Worm (Caenorhabditis elegans) whole organism, L2 larva: ENCODE data around the gene str-161.

Source experiments
- C34F6.9 ChIP-seq: fragments of 150-350 bp; optimal IDR thresholded peaks from 2 replicates; lab custom pipeline; 2014; ENCODE audit warnings: missing biosample characterization, missing genetic modification characterization
- F13H6.1 ChIP-seq: sonication (generic microtip); optimal IDR thresholded peaks from 2 replicates; lab custom pipeline; 2016; ENCODE audit warnings: missing genetic modification characterization, missing compliant biosample characterization
- R02D3.7 ChIP-seq: fragments of 150-350 bp; optimal IDR thresholded peaks from 2 replicates; lab custom pipeline; 2014; ENCODE audit warnings: missing biosample characterization, missing genetic modification characterization
- ZK546.5 ChIP-seq: sonication (generic microtip); optimal IDR thresholded peaks from 2 replicates; lab custom pipeline; 2017; ENCODE audit warnings: missing biosample characterization, missing genetic modification characterization
- alr-1 ChIP-seq: fragments of 150-350 bp; optimal IDR thresholded peaks from 2 replicates; lab custom pipeline; 2014; ENCODE audit warnings: missing biosample characterization, missing genetic modification characterization
- aly-2 ChIP-seq: fragments of 150-350 bp; optimal IDR thresholded peaks from 2 replicates; lab custom pipeline; 2014; ENCODE audit warnings: missing biosample characterization, missing genetic modification characterization
- ama-1 ChIP-seq: fragments of 150-350 bp; optimal IDR thresholded peaks from 2 replicates; lab custom pipeline; 2018; ENCODE audit warnings: inconsistent platforms
- blmp-1 ChIP-seq: sonication (generic microtip); optimal IDR thresholded peaks from 2 replicates; lab custom pipeline; 2017; ENCODE audit warnings: missing genetic modification characterization, mild to moderate bottlenecking, missing compliant biosample characterization, antibody characterized with exemption, moderate library complexity; ENCODE audit not compliant: insufficient read depth
- ceh-16 ChIP-seq: fragments of 150-350 bp; optimal IDR thresholded peaks from 2 replicates; lab custom pipeline; 2014; ENCODE audit warnings: missing biosample characterization, missing genetic modification characterization
- crh-2 ChIP-seq: sonication (generic microtip); optimal IDR thresholded peaks from 2 replicates; lab custom pipeline; 2017; ENCODE audit warnings: missing biosample characterization, missing genetic modification characterization
- dmd-4 ChIP-seq: sonication (generic microtip); optimal IDR thresholded peaks from 2 replicates; lab custom pipeline; 2017; ENCODE audit warnings: missing biosample characterization, missing genetic modification characterization
- egl-27 ChIP-seq: sonication (generic microtip); optimal IDR thresholded peaks from 3 replicates; lab custom pipeline; 2017; ENCODE audit warnings: missing biosample characterization, missing genetic modification reagents, missing genetic modification characterization
- elt-1 ChIP-seq: fragments of 150-350 bp; optimal IDR thresholded peaks from 2 replicates; lab custom pipeline; 2014; ENCODE audit warnings: missing biosample characterization, missing genetic modification characterization
- elt-3 ChIP-seq: sonication (generic microtip); optimal IDR thresholded peaks from 2 replicates; lab custom pipeline; 2017; ENCODE audit warnings: missing biosample characterization, missing genetic modification characterization
- gmeb-1 ChIP-seq: fragments of 150-350 bp; optimal IDR thresholded peaks from 2 replicates; lab custom pipeline; 2014; ENCODE audit warnings: missing biosample characterization, missing genetic modification characterization
- lin-39 ChIP-seq: fragments of 150-350 bp; optimal IDR thresholded peaks from 2 replicates; lab custom pipeline; 2014; ENCODE audit warnings: missing biosample characterization, missing genetic modification reagents, missing genetic modification characterization
- lsy-2 ChIP-seq, 2 experiments: fragments of 150-350 bp in 1 of 2; sonication (generic microtip) in 1 of 2; optimal IDR thresholded peaks; 2 replicates each; lab custom pipeline; 2014 to 2017; ENCODE audit warnings: missing biosample characterization in 2 of 2, missing genetic modification characterization in 2 of 2
- mbf-1 ChIP-seq: sonication (generic microtip); optimal IDR thresholded peaks from 2 replicates; lab custom pipeline; 2017; ENCODE audit warnings: missing biosample characterization, missing genetic modification characterization
- nhr-11 ChIP-seq: fragments of 150-350 bp; optimal IDR thresholded peaks from 2 replicates; lab custom pipeline; 2014; ENCODE audit warnings: missing biosample characterization, missing genetic modification characterization
- nhr-12 ChIP-seq: fragments of 150-350 bp; optimal IDR thresholded peaks from 2 replicates; lab custom pipeline; 2014; ENCODE audit warnings: missing biosample characterization, missing genetic modification characterization
- nhr-129 ChIP-seq: fragments of 150-350 bp; optimal IDR thresholded peaks from 2 replicates; lab custom pipeline; 2014; ENCODE audit warnings: missing biosample characterization, missing genetic modification characterization
- nhr-23 ChIP-seq: fragments of 150-350 bp; optimal IDR thresholded peaks from 2 replicates; lab custom pipeline; 2014; ENCODE audit warnings: missing biosample characterization, missing genetic modification reagents, missing genetic modification characterization
- nhr-237 ChIP-seq: fragments of 150-350 bp; optimal IDR thresholded peaks from 2 replicates; lab custom pipeline; 2014; ENCODE audit warnings: missing biosample characterization, missing genetic modification characterization
- nhr-25 ChIP-seq: fragments of 150-350 bp; sonication (generic microtip); optimal IDR thresholded peaks from 3 replicates; lab custom pipeline; 2014; ENCODE audit warnings: missing biosample characterization, missing genetic modification characterization
- nhr-77 ChIP-seq: fragments of 150-350 bp; optimal IDR thresholded peaks from 2 replicates; lab custom pipeline; 2014; ENCODE audit warnings: missing biosample characterization, missing genetic modification characterization
- peb-1 ChIP-seq: fragments of 150-350 bp; optimal IDR thresholded peaks from 2 replicates; lab custom pipeline; 2014; ENCODE audit warnings: missing biosample characterization, missing genetic modification characterization
- sem-4 ChIP-seq: fragments of 150-350 bp; optimal IDR thresholded peaks from 2 replicates; lab custom pipeline; 2014; ENCODE audit warnings: missing biosample characterization, missing genetic modification reagents, missing genetic modification characterization
- skn-1 ChIP-seq: sonication (generic microtip); optimal IDR thresholded peaks from 2 replicates; lab custom pipeline; 2017; ENCODE audit warnings: missing biosample characterization, missing genetic modification characterization
- unc-39 ChIP-seq: fragments of 150-350 bp; optimal IDR thresholded peaks from 2 replicates; lab custom pipeline; 2014; ENCODE audit warnings: missing biosample characterization, missing genetic modification characterization
- unc-55 ChIP-seq: fragments of 150-350 bp; sonication (generic microtip); optimal IDR thresholded peaks from 3 replicates; lab custom pipeline; 2014; ENCODE audit warnings: missing biosample characterization, missing genetic modification reagents, missing genetic modification characterization
- unc-62 ChIP-seq: fragments of 150-350 bp; optimal IDR thresholded peaks from 2 replicates; lab custom pipeline; 2014; ENCODE audit warnings: missing biosample characterization, missing genetic modification reagents, missing genetic modification characterization
- zag-1 ChIP-seq: fragments of 150-350 bp; optimal IDR thresholded peaks from 2 replicates; lab custom pipeline; 2014; ENCODE audit warnings: missing biosample characterization, missing genetic modification characterization
- ztf-1 ChIP-seq: fragments of 200-800 bp; sonication (Bioruptor generic); conservative IDR thresholded peaks from 2 replicates; pipeline ENCODE4 v1.3.6; 2022; ENCODE audit warnings: missing genetic modification characterization, missing compliant biosample characterization
- ztf-11 ChIP-seq: sonication (generic microtip); optimal IDR thresholded peaks from 2 replicates; lab custom pipeline; 2017; ENCODE audit warnings: missing biosample characterization, missing genetic modification characterization

str-161 gene

ce11 chrIV:4867610-4868009 lies 36.3 kb downstream of the str-161 start, which contains the start of gene str-172:
TSS of gene str-172 (minus strand) at chrIV:4867710.
- no peak for TF ChIP-seq unc-39 (tag; lab: Kevin White, UChicago)
- no peak for TF ChIP-seq ztf-1
- no peak for TF ChIP-seq sem-4 (tag; lab: Kevin White, UChicago)
- no peak for TF ChIP-seq nhr-11 (tag; lab: Kevin White, UChicago)
- no peak for TF ChIP-seq F13H6.1 (tag; lab: Kevin White, UChicago)
- TF ChIP-seq gmeb-1, result no peak
- TF ChIP-seq nhr-237, result no peak
- no peak for TF ChIP-seq alr-1 (tag; lab: Kevin White, UChicago)
- no peak for TF ChIP-seq skn-1
- no peak for TF ChIP-seq mbf-1 (tag; lab: Kevin White, UChicago)
- TF ChIP-seq peb-1 (tag; lab: Kevin White, UChicago), result no peak
- TF ChIP-seq aly-2 (tag; lab: Kevin White, UChicago), result no peak
- TF ChIP-seq ama-1 (lab: Kevin White, UChicago), result no peak
- no peak for TF ChIP-seq lin-39 (tag; lab: Kevin White, UChicago)
- no peak for TF ChIP-seq dmd-4 (tag; lab: Kevin White, UChicago)
- no peak for TF ChIP-seq C34F6.9 (tag; lab: Kevin White, UChicago)
- no peak for TF ChIP-seq ZK546.5
- TF ChIP-seq elt-3 (tag; lab: Kevin White, UChicago), result no peak

- no peak for TF ChIP-seq nhr-129 (tag; lab: Kevin White, UChicago)
- no peak for TF ChIP-seq C34F6.9 (tag; lab: Kevin White, UChicago)
- no peak for TF ChIP-seq R02D3.7
- TF ChIP-seq ceh-16 (tag; lab: Kevin White, UChicago), result no peak
- TF ChIP-seq lin-39 (tag; lab: Kevin White, UChicago), result no peak
- TF ChIP-seq ZK546.5, result no peak
- no peak for TF ChIP-seq blmp-1 (tag; lab: Kevin White, UChicago)
- TF ChIP-seq unc-55, result no peak
- TF ChIP-seq nhr-77 (tag; lab: Kevin White, UChicago), result no peak
- no peak for TF ChIP-seq nhr-25 (tag; lab: Kevin White, UChicago)
- no peak for TF ChIP-seq unc-62 (GFP tag; lab: Kevin White, UChicago)
- TF ChIP-seq ztf-11 (tag; lab: Kevin White, UChicago), result no peak
- no peak for TF ChIP-seq skn-1
- TF ChIP-seq crh-2 (tag; lab: Kevin White, UChicago), result no peak
- no peak for TF ChIP-seq ztf-1
- TF ChIP-seq peb-1 (tag; lab: Kevin White, UChicago), result no peak
- TF ChIP-seq ama-1 (lab: Kevin White, UChicago), result no peak
- TF ChIP-seq alr-1 (tag; lab: Kevin White, UChicago), result no peak
- TF ChIP-seq zag-1 (tag; lab: Kevin White, UChicago), result no peak
Observed at ce11 chrIV:4866599-4866998, 37.3 kb downstream of the str-161 start.

- TF ChIP-seq zag-1 (tag; lab: Kevin White, UChicago) (no peak), egl-27 (tag; lab: Kevin White, UChicago) (no peak), lin-39 (tag; lab: Kevin White, UChicago) (no peak), nhr-12 (tag; lab: Kevin White, UChicago) (no peak), gmeb-1 (no peak), skn-1 (no peak)
- TF ChIP-seq, all 48 proteins: peak for 0
Observed at ce11 chrIV:4864524-4864923, 39.3 kb downstream of the str-161 start.

- TF ChIP-seq nhr-23 (tag; lab: Kevin White, UChicago), result no peak
Observed at ce11 chrIV:4861449-4861848, 42.4 kb downstream of the str-161 start, which contains the start of the genes Y17G9A.4 and str-173. TSS of gene Y17G9A.4 (minus strand) at chrIV:4861549. TSS of gene str-173 (plus strand) at chrIV:4861773.

ce11 chrIV:4858573-4858972 lies 45.3 kb downstream of the str-161 start, which contains the start of gene Y17G9A.3:
TSS of gene Y17G9A.3 (minus strand) at chrIV:4858673.
- TF ChIP-seq dmd-4 (tag; lab: Kevin White, UChicago) (no peak), elt-1 (tag; lab: Kevin White, UChicago) (no peak), aly-2 (tag; lab: Kevin White, UChicago) (no peak), lsy-2 (tag; optimal IDR thresholded peaks at IDR 0.05; lab: Kevin White, UChicago) (no peak), nhr-12 (tag; lab: Kevin White, UChicago) (no peak), mbf-1 (tag; lab: Kevin White, UChicago) (no peak)
